Fruit fly (Drosophila melanogaster): ENCODE measurements around the gene CG6761.

The CG6761 gene

DNA sequence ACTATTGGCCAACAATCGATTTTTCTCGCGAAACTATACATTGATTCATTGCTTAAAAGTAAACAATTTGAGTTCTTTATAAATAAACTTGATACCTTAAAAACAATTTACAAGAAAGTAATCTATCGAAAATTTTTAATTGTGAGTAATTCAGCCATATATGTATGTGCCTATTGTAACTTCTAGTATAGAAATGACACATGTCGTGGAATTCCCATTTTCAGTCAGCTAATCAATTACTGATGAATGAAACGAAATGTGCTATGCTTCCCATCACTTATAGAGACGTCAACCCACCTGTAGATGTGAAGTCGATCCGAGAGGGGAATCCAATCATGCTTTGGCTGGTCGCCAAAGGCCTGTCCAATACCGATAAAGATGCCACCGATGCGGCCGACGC lies 7.8 kb upstream of the CG6761 start:
- TF ChIP-seq Snoo (tag; optimal IDR thresholded peaks at IDR 0.05) (no peak), Pif1A (GFP tag; optimal IDR thresholded peaks at IDR 0.05) (no peak), D1 (tag; optimal IDR thresholded peaks at IDR 0.05) (no peak), CG32121 (GFP tag; IDR thresholded peaks at IDR 0.05) (no peak), CG8159 (tag; optimal IDR thresholded peaks at IDR 0.05) (no peak), CG34367 (tag; optimal IDR thresholded peaks at IDR 0.05) (no peak), CG8301 (tag; optimal IDR thresholded peaks at IDR 0.05) (no peak), CG17806 (tag; optimal IDR thresholded peaks at IDR 0.05) (no peak), CG9948 (tag; optimal IDR thresholded peaks at IDR 0.05) (no peak), rn (GFP tag; IDR thresholded peaks at IDR 0.05) (no peak), CG10348 (GFP tag; IDR thresholded peaks at IDR 0.05) (no peak), Pif1B (GFP tag; optimal IDR thresholded peaks at IDR 0.05) (no peak), CG4496 (GFP tag; IDR thresholded peaks at IDR 0.05) (no peak), Ets98B (GFP tag; IDR thresholded peaks at IDR 0.05) (no peak), gl (tag; optimal IDR thresholded peaks at IDR 0.05) (no peak), CG13204 (GFP tag; optimal IDR thresholded peaks at IDR 0.05) (no peak), CG12605 (GFP tag; IDR thresholded peaks at IDR 0.05) (no peak)

- TF ChIP-seq CG13204 (GFP tag; optimal IDR thresholded peaks at IDR 0.05) (no peak), CG15710 (tag; optimal IDR thresholded peaks at IDR 0.05) (no peak), CG10348 (GFP tag; IDR thresholded peaks at IDR 0.05) (no peak), CG12605 (GFP tag; IDR thresholded peaks at IDR 0.05) (no peak), CG8301 (tag; optimal IDR thresholded peaks at IDR 0.05) (no peak), CG9948 (tag; optimal IDR thresholded peaks at IDR 0.05) (no peak), Snoo (tag; optimal IDR thresholded peaks at IDR 0.05) (no peak), Ets98B (GFP tag; IDR thresholded peaks at IDR 0.05) (no peak), CG14655 (GFP tag; optimal IDR thresholded peaks at IDR 0.05) (no peak), rn (GFP tag; IDR thresholded peaks at IDR 0.05) (no peak), CG4496 (GFP tag; IDR thresholded peaks at IDR 0.05) (no peak), fd96Ca (GFP tag; IDR thresholded peaks at IDR 0.05) (no peak), gl (tag; optimal IDR thresholded peaks at IDR 0.05) (no peak), Pif1B (GFP tag; optimal IDR thresholded peaks at IDR 0.05) (no peak)
Observed at dm6 chr3L:9708797-9709196, 5.4 kb upstream of the CG6761 start.

- TF ChIP-seq CG9948 (tag; optimal IDR thresholded peaks at IDR 0.05) (no peak), CG4496 (GFP tag; IDR thresholded peaks at IDR 0.05) (no peak), CG32121 (GFP tag; IDR thresholded peaks at IDR 0.05) (no peak), CG10348 (GFP tag; IDR thresholded peaks at IDR 0.05) (no peak), CG8159 (tag; optimal IDR thresholded peaks at IDR 0.05) (no peak), CG8301 (tag; optimal IDR thresholded peaks at IDR 0.05) (no peak), CG17806 (tag; optimal IDR thresholded peaks at IDR 0.05) (no peak), D1 (tag; optimal IDR thresholded peaks at IDR 0.05) (no peak), CG12605 (GFP tag; IDR thresholded peaks at IDR 0.05) (no peak), Snoo (tag; optimal IDR thresholded peaks at IDR 0.05) (no peak), rn (GFP tag; IDR thresholded peaks at IDR 0.05) (no peak), EcR (GFP tag; optimal IDR thresholded peaks at IDR 0.05) (no peak), CG13204 (GFP tag; optimal IDR thresholded peaks at IDR 0.05) (no peak), Pif1A (GFP tag; optimal IDR thresholded peaks at IDR 0.05) (no peak)
Observed at dm6 chr3L:9705591-9705990, 2.2 kb upstream of the CG6761 start.

DNA sequence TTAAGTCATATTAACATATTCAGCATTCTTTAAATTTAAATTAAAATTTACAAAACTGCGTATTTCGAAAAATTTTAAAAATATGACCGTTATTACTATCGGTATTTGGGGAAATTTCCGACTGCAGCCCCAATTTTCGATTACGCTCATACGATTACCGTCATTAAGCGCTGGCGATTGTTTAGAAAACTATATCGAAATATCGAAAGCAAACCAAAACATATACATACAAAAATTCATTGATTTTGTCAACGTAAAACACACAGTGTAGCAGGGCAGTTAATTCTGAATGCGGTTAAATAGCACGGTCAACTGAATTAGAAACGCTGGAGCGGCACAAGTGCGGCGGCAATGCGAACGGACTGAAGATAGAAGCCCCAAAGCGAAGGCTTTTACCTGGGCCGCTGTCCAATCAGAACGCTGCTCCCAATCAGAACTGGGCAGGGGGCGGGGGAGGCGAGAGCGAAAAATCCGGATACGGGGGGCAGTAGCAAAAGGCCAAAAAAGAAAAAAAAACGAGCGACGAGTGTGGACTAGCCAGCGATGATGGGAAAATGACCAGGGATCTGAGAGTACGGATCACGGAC lies 860 bp upstream of the CG6761 start, which contains the start of gene CG16711:
CG16711 (plus strand) TSS at position 170 of the 587 bp plus-strand sequence.
- TF ChIP-seq rn (GFP tag; IDR thresholded peaks at IDR 0.05) (no peak), gl (tag; optimal IDR thresholded peaks at IDR 0.05) (no peak), Ets98B (GFP tag; IDR thresholded peaks at IDR 0.05) (no peak), CG12605 (GFP tag; IDR thresholded peaks at IDR 0.05) (no peak)

- TF ChIP-seq D1 (tag; optimal IDR thresholded peaks at IDR 0.05) = no peak
- no peak for TF ChIP-seq Pif1A (GFP tag; optimal IDR thresholded peaks at IDR 0.05)
- TF ChIP-seq fd96Ca (GFP tag; IDR thresholded peaks at IDR 0.05) = no peak
- no peak for TF ChIP-seq CG9948 (tag; optimal IDR thresholded peaks at IDR 0.05)
- no peak for TF ChIP-seq CG13204 (GFP tag; optimal IDR thresholded peaks at IDR 0.05)
- TF ChIP-seq CG34367 (tag; optimal IDR thresholded peaks at IDR 0.05) = no peak
- no peak for TF ChIP-seq CG14655 (GFP tag; optimal IDR thresholded peaks at IDR 0.05)
- peak; percentile 39 for TF ChIP-seq Ets98B (GFP tag; IDR thresholded peaks at IDR 0.05)
- TF ChIP-seq CG8159 (tag; optimal IDR thresholded peaks at IDR 0.05) = peak; percentile 2
- peak; percentile 8 for TF ChIP-seq Snoo (tag; optimal IDR thresholded peaks at IDR 0.05)
- peak; percentile 40 for TF ChIP-seq gl (tag; optimal IDR thresholded peaks at IDR 0.05)
- no peak for TF ChIP-seq CG10348 (GFP tag; IDR thresholded peaks at IDR 0.05)
- no peak for TF ChIP-seq CG12605 (GFP tag; IDR thresholded peaks at IDR 0.05)
- TF ChIP-seq CG8301 (tag; optimal IDR thresholded peaks at IDR 0.05) = no peak
- peak; percentile 12; the same call in 1 of the 3 replicates for TF ChIP-seq CG4496 (GFP tag; IDR thresholded peaks at IDR 0.05)
- 0 out of 2 replicates have a peak, but pooled peaks have one; percentile 9 for TF ChIP-seq CG32121 (GFP tag; IDR thresholded peaks at IDR 0.05)
- peak; percentile 7 for TF ChIP-seq CG15710 (tag; optimal IDR thresholded peaks at IDR 0.05)
- peak; percentile 26 for TF ChIP-seq EcR (GFP tag; optimal IDR thresholded peaks at IDR 0.05)
- TF ChIP-seq Pif1B (GFP tag; optimal IDR thresholded peaks at IDR 0.05) = no peak
- TF ChIP-seq CG17806 (tag; optimal IDR thresholded peaks at IDR 0.05) = peak; percentile 8
- no peak for TF ChIP-seq rn (GFP tag; IDR thresholded peaks at IDR 0.05)
Observed at dm6 chr3L:9698193-9698642, 5.2 kb downstream of the CG6761 start, which contains the start of gene Ubc4. Gene Ubc4 (plus strand): TSS chr3L:9698336.

DNA sequence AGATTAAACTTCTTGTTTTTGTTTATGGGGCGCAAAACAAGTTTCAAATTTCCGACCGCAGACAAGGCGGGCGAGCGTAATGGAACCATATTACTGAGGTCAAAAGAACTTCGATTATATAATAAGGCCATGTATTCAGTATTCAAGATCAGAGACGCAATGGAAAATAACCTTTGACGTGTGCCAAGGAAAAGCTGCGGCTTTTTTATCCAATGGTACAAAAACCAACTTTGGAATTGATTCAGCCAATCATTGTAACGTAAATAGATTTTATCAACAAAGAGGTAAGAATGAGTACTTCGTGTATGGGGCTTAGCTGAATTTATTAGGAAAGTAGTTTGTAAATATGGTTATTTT lies 5.9 kb downstream of the CG6761 start:
- no peak for TF ChIP-seq Ets98B (GFP tag; IDR thresholded peaks at IDR 0.05)
- no peak for TF ChIP-seq fd96Ca (GFP tag; IDR thresholded peaks at IDR 0.05)
- TF ChIP-seq rn (GFP tag; IDR thresholded peaks at IDR 0.05) = no peak
- TF ChIP-seq D1 (tag; optimal IDR thresholded peaks at IDR 0.05) = no peak
- no peak for TF ChIP-seq Snoo (tag; optimal IDR thresholded peaks at IDR 0.05)
- no peak for TF ChIP-seq CG13204 (GFP tag; optimal IDR thresholded peaks at IDR 0.05)
- no peak for TF ChIP-seq CG34367 (tag; optimal IDR thresholded peaks at IDR 0.05)
- TF ChIP-seq EcR (GFP tag; optimal IDR thresholded peaks at IDR 0.05) = no peak
- no peak for TF ChIP-seq CG32121 (GFP tag; IDR thresholded peaks at IDR 0.05)
- TF ChIP-seq Pif1A (GFP tag; optimal IDR thresholded peaks at IDR 0.05) = no peak
- TF ChIP-seq CG17806 (tag; optimal IDR thresholded peaks at IDR 0.05) = no peak
- no peak for TF ChIP-seq CG8159 (tag; optimal IDR thresholded peaks at IDR 0.05)
- TF ChIP-seq CG4496 (GFP tag; IDR thresholded peaks at IDR 0.05) = no peak

Data from whole organism, pupa.